Fruit fly (Drosophila melanogaster) whole organism, prepupa: Measurements from ENCODE around the gene Golgin84.

Source experiments
- CG10669 ChIP-seq: fragments of 200-800 bp; sonication (Bioruptor generic); optimal IDR thresholded peaks from 3 replicates; lab custom pipeline; 2018; ENCODE audit warnings: missing biosample characterization, mild to moderate bottlenecking, missing genetic modification characterization, moderate library complexity
- CG8632 ChIP-seq: fragments of 200-800 bp; sonication (Bioruptor generic); optimal IDR thresholded peaks from 3 replicates; lab custom pipeline; 2016; ENCODE audit warnings: missing biosample characterization, missing genetic modification characterization
- Eip78C ChIP-seq: fragments of 200-800 bp; sonication (Bioruptor generic); peaks from one replicate; lab custom pipeline; 2016; ENCODE audit warnings: missing biosample characterization, missing genetic modification characterization
- Hr4 ChIP-seq: fragments of 200-800 bp; sonication (Bioruptor generic); optimal IDR thresholded peaks from 3 replicates; lab custom pipeline; 2016; ENCODE audit warnings: missing biosample characterization, missing genetic modification characterization
- Lpt ChIP-seq: fragments of 200-800 bp; sonication (Bioruptor generic); optimal IDR thresholded peaks from 3 replicates; lab custom pipeline; 2016; ENCODE audit warnings: missing biosample characterization, missing genetic modification characterization
- fd85E ChIP-seq: fragments of 200-800 bp; sonication (Bioruptor generic); optimal IDR thresholded peaks from 3 replicates; lab custom pipeline; 2016; ENCODE audit warnings: missing biosample characterization, missing genetic modification characterization
- topi ChIP-seq: fragments of 200-800 bp; sonication (Bioruptor generic); optimal IDR thresholded peaks from 3 replicates; lab custom pipeline; 2016; ENCODE audit warnings: missing biosample characterization, missing genetic modification characterization

DNA sequence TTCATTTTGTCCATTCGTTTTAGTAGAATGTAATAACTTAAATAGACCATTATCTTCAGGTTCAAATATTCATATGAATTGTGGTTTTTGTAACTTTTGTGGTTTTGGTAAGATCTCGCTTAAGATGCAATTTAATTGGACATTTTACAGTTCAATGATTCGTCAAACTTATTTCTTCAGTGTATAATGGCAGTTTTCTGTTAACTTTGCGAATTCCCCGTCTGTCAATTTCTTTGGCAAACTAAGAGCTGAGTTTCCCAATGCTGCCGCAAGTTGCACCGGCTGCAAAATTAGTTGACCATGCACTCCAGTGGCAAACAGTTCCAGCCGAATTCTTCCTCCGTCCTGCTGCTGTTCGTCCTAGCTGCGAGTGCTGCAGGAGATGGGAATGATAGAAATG is 18.8 kb upstream of the Golgin84 start, which contains the start of gene CG33342:
- TF ChIP-seq CG8632 (no peak), CG10669 (GFP tag; lab: Kevin White, UChicago) (no peak), Eip78C (GFP tag; lab: Kevin White, UChicago) (no peak), fd85E (GFP tag; lab: Kevin White, UChicago) (no peak), topi (GFP tag; lab: Kevin White, UChicago) (no peak), Hr4 (no peak), Lpt (no peak)
